Worm (Caenorhabditis elegans): ENCODE results near the gene mog-1.

ce11 chrIII:9969371-9969770 lies 13.4 kb upstream of the mog-1 start:
- TF ChIP-seq him-1 (tag; optimal IDR thresholded peaks at IDR 0.05) (no peak), dao-5 (tag; optimal IDR thresholded peaks at IDR 0.05) (no peak), W03F9.2 (tag; optimal IDR thresholded peaks at IDR 0.05) (no peak)
